Fruit fly (Drosophila melanogaster): ENCODE results near the gene Brd.

Brd gene

dm6 chr3L:14961027-14961426 lies 11.4 kb upstream of the Brd start (continued):
- TF ChIP-seq GATAe (GFP tag; conservative IDR thresholded peaks at IDR 0.05) (no peak), Drgx (GFP tag; IDR thresholded peaks at IDR 0.05) (no peak), CG10321 (GFP tag; IDR thresholded peaks at IDR 0.05) (no peak), CG4707 (GFP tag; optimal IDR thresholded peaks at IDR 0.05) (no peak), insv (GFP tag; optimal IDR thresholded peaks at IDR 0.05) (no peak), onecut (GFP tag; IDR thresholded peaks at IDR 0.05) (no peak), Neu2 (GFP tag; optimal IDR thresholded peaks at IDR 0.05; ENCODE audit: borderline replicate concordance) (no peak), klu (GFP tag; IDR thresholded peaks at IDR 0.05) (no peak), eyg (GFP tag; optimal IDR thresholded peaks at IDR 0.05) (no peak), CrebB (tag; optimal IDR thresholded peaks at IDR 0.05) (no peak), repo (GFP tag; optimal IDR thresholded peaks at IDR 0.05) (no peak), CG13287 (GFP tag; IDR thresholded peaks at IDR 0.05; ENCODE audit: partially characterized antibody) (no peak), mam (GFP tag; optimal IDR thresholded peaks at IDR 0.05) (no peak), sc (optimal IDR thresholded peaks at IDR 0.05) (no peak), sc (GFP tag; optimal IDR thresholded peaks at IDR 0.05) (no peak), CG10654 (GFP tag; optimal IDR thresholded peaks at IDR 0.05) (no peak), aop (GFP tag; IDR thresholded peaks at IDR 0.05) (no peak), MTF-1 (GFP tag; optimal IDR thresholded peaks at IDR 0.05; ENCODE audit: borderline replicate concordance) (no peak), CG8281 (tag; optimal IDR thresholded peaks at IDR 0.05) (no peak), Fer1 (GFP tag; optimal IDR thresholded peaks at IDR 0.05) (no peak), phol (tag; optimal IDR thresholded peaks at IDR 0.05) (peak; percentile 65), Dp (GFP tag; optimal IDR thresholded peaks at IDR 0.05) (no peak), Stat92E (GFP tag; optimal IDR thresholded peaks at IDR 0.05) (no peak), CG7987 (GFP tag; optimal IDR thresholded peaks at IDR 0.05) (no peak), nmo (GFP tag; optimal IDR thresholded peaks at IDR 0.05) (peak; percentile 54), chif (GFP tag; optimal IDR thresholded peaks at IDR 0.05) (no peak), org-1 (GFP tag; optimal IDR thresholded peaks at IDR 0.05) (no peak), CG9609 (GFP tag; optimal IDR thresholded peaks at IDR 0.05) (no peak), Asciz (GFP tag; optimal IDR thresholded peaks at IDR 0.05) (no peak), CG4360 (GFP tag; IDR thresholded peaks at IDR 0.05) (no peak), caup (GFP tag; optimal IDR thresholded peaks at IDR 0.05; ENCODE audit: severe bottlenecking) (no peak), hb (GFP tag; IDR thresholded peaks at IDR 0.05; ENCODE audit: partially characterized antibody) (no peak), Gsc (GFP tag; IDR thresholded peaks at IDR 0.05) (no peak), Usf (GFP tag; optimal IDR thresholded peaks at IDR 0.05) (no peak), lbe (GFP tag; optimal IDR thresholded peaks at IDR 0.05) (no peak), NC2β (GFP tag; optimal IDR thresholded peaks at IDR 0.05) (no peak), CG2120 (GFP tag; optimal IDR thresholded peaks at IDR 0.05) (no peak), NfI (GFP tag; optimal IDR thresholded peaks at IDR 0.05) (no peak), CG3726 (GFP tag; IDR thresholded peaks at IDR 0.05) (no peak), D19B (GFP tag; optimal IDR thresholded peaks at IDR 0.05) (no peak), wek (GFP tag; optimal IDR thresholded peaks at IDR 0.05) (no peak), CG17802 (tag; optimal IDR thresholded peaks at IDR 0.05) (no peak), E2f2 (GFP tag; IDR thresholded peaks at IDR 0.05) (no peak), H2.0 (GFP tag; IDR thresholded peaks at IDR 0.05) (no peak), ttk (GFP tag; IDR thresholded peaks at IDR 0.05) (no peak), Camta (GFP tag; optimal IDR thresholded peaks at IDR 0.05) (no peak), crol (GFP tag; IDR thresholded peaks at IDR 0.05) (no peak), Opbp (GFP tag; IDR thresholded peaks at IDR 0.05; ENCODE audit: partially characterized antibody) (no peak), sna (GFP tag; IDR thresholded peaks at IDR 0.05; ENCODE audit: partially characterized antibody) (no peak), Bteb2 (GFP tag; optimal IDR thresholded peaks at IDR 0.05) (no peak), CG11398 (GFP tag; optimal IDR thresholded peaks at IDR 0.05) (no peak), B-H2 (GFP tag; optimal IDR thresholded peaks at IDR 0.05) (no peak)
